Worm (Caenorhabditis elegans): ENCODE results near the gene H12D21.10.

H12D21.10 gene

ce11 chrV:14942898-14943297 is 43.3 kb downstream of the H12D21.10 start:
- TF ChIP-seq ces-1 (GFP tag; optimal IDR thresholded peaks at IDR 0.05), result no peak
- TF ChIP-seq bed-3 (GFP tag; optimal IDR thresholded peaks at IDR 0.05), result no peak
- no peak for TF ChIP-seq elt-3 (tag; optimal IDR thresholded peaks at IDR 0.05)
- TF ChIP-seq zip-8 (tag; optimal IDR thresholded peaks at IDR 0.05), result peak; percentile 96

- TF ChIP-seq ceh-83 (GFP tag; optimal IDR thresholded peaks at IDR 0.05), result no peak
- TF ChIP-seq mep-1 (tag; optimal IDR thresholded peaks at IDR 0.05), result no peak
- TF ChIP-seq mab-5 (tag; optimal IDR thresholded peaks at IDR 0.05), result no peak
- TF ChIP-seq M03D4.4 (tag; optimal IDR thresholded peaks at IDR 0.05), result no peak
- TF ChIP-seq lin-13 (tag; optimal IDR thresholded peaks at IDR 0.05), result no peak
- no peak for TF ChIP-seq unc-120 (tag; optimal IDR thresholded peaks at IDR 0.05; ENCODE audit: poor library complexity, severe bottlenecking)
- no peak for TF ChIP-seq ceh-43 (GFP tag; optimal IDR thresholded peaks at IDR 0.05)
- no peak for TF ChIP-seq lin-32 (GFP tag; optimal IDR thresholded peaks at IDR 0.05)
- no peak for TF ChIP-seq ceh-39 (tag; optimal IDR thresholded peaks at IDR 0.05)
- no peak for TF ChIP-seq ztf-11 (tag; optimal IDR thresholded peaks at IDR 0.05)
- no peak for TF ChIP-seq blmp-1 (tag; optimal IDR thresholded peaks at IDR 0.05)
- no peak for TF ChIP-seq nhr-2 (tag; optimal IDR thresholded peaks at IDR 0.05)
- TF ChIP-seq sem-2 (GFP tag; optimal IDR thresholded peaks at IDR 0.05), result no peak
- TF ChIP-seq elt-3 (tag; optimal IDR thresholded peaks at IDR 0.05), result no peak
- no peak for TF ChIP-seq pha-4 (tag; optimal IDR thresholded peaks at IDR 0.05)
- TF ChIP-seq nhr-76 (tag; optimal IDR thresholded peaks at IDR 0.05), result no peak
Observed at ce11 chrV:14943774-14944173, 44.2 kb downstream of the H12D21.10 start.

ce11 chrV:14945124-14945523 is 45.5 kb downstream of the H12D21.10 start:
- TF ChIP-seq mls-2 (tag; optimal IDR thresholded peaks at IDR 0.05) (no peak), unc-39 (tag; optimal IDR thresholded peaks at IDR 0.05) (no peak), mep-1 (tag; optimal IDR thresholded peaks at IDR 0.05) (no peak), ces-1 (GFP tag; optimal IDR thresholded peaks at IDR 0.05) (no peak), tbx-8 (GFP tag; optimal IDR thresholded peaks at IDR 0.05) (no peak), blmp-1 (tag; optimal IDR thresholded peaks at IDR 0.05) (no peak), ztf-11 (tag; optimal IDR thresholded peaks at IDR 0.05) (no peak), nhr-237 (tag; optimal IDR thresholded peaks at IDR 0.05) (no peak), nhr-2 (tag; optimal IDR thresholded peaks at IDR 0.05) (no peak), ceh-39 (tag; optimal IDR thresholded peaks at IDR 0.05) (no peak), hlh-1 (tag; optimal IDR thresholded peaks at IDR 0.05) (no peak), nhr-76 (tag; optimal IDR thresholded peaks at IDR 0.05) (no peak), ceh-43 (GFP tag; optimal IDR thresholded peaks at IDR 0.05) (no peak), nhr-12 (tag; optimal IDR thresholded peaks at IDR 0.05) (no peak)

DNA sequence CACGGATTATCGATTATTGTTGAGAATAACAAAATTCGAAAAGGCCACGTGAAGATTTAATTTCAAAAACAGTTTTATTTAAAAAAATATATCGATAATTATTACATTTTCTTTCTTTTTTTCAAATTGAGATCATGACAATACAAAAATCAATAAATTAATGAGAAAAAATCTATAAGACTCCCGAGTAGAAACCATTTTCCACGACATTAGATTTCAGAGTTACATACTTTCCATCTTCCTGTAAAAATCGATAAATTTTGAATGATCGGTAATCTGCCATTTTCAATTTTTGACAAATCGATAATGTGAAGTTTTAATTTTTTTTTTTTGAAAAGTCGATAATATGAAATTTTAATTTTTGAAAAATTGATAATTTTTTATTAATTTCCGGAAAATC is 46.1 kb downstream of the H12D21.10 start, which contains the start of gene C30G7.3:
C30G7.3 (minus strand) TSS at position 8 of the 400 bp plus-strand sequence.
- no peak for TF ChIP-seq mls-2 (tag; optimal IDR thresholded peaks at IDR 0.05)

DNA sequence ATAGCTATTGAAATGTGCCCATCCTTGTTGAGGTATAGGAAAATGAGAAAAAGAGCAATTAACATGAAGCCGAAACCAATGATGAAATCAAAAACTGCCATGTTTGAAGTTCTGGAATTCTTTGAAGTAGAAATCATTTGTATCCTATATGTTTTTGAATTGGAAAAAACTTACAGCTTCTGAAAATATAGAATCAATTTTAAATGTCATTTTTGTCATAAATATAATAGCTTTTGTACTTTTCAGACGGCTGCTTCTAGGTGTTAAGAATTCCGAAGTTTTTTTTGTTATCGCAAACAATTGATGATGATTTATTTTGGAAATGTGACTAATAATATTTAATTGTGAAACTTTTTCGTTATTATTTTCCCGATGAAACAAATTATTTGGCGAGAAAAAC is 47.4 kb downstream of the H12D21.10 start, which contains the start of gene C30G7.4:
C30G7.4 (minus strand) TSS at position 101 of the 400 bp plus-strand sequence.
- TF ChIP-seq mep-1 (tag; optimal IDR thresholded peaks at IDR 0.05), result no peak
- TF ChIP-seq mab-5 (tag; optimal IDR thresholded peaks at IDR 0.05), result no peak
- TF ChIP-seq pha-4 (tag; optimal IDR thresholded peaks at IDR 0.05), result no peak
- TF ChIP-seq ztf-11 (tag; optimal IDR thresholded peaks at IDR 0.05), result no peak
- no peak for TF ChIP-seq snpc-4 (tag; optimal IDR thresholded peaks at IDR 0.05)
- no peak for TF ChIP-seq flh-1 (GFP tag; optimal IDR thresholded peaks at IDR 0.05)
- no peak for TF ChIP-seq nhr-2 (tag; optimal IDR thresholded peaks at IDR 0.05)
- TF ChIP-seq unc-39 (tag; optimal IDR thresholded peaks at IDR 0.05), result no peak
- TF ChIP-seq sptf-1 (tag; optimal IDR thresholded peaks at IDR 0.05), result no peak
- TF ChIP-seq ceh-83 (GFP tag; optimal IDR thresholded peaks at IDR 0.05), result no peak
- TF ChIP-seq elt-1 (tag; optimal IDR thresholded peaks at IDR 0.05; ENCODE audit: borderline replicate concordance, insufficient read depth), result no peak
- no peak for TF ChIP-seq lin-32 (GFP tag; optimal IDR thresholded peaks at IDR 0.05)
- TF ChIP-seq nhr-76 (tag; optimal IDR thresholded peaks at IDR 0.05), result no peak

- TF ChIP-seq lsy-2 (tag; optimal IDR thresholded peaks at IDR 0.05) (no peak), hlh-1 (tag; optimal IDR thresholded peaks at IDR 0.05) (no peak), flh-1 (GFP tag; optimal IDR thresholded peaks at IDR 0.05) (no peak), ceh-83 (GFP tag; optimal IDR thresholded peaks at IDR 0.05) (no peak), elt-3 (tag; optimal IDR thresholded peaks at IDR 0.05) (no peak), mls-2 (tag; optimal IDR thresholded peaks at IDR 0.05) (no peak), M03D4.4 (tag; optimal IDR thresholded peaks at IDR 0.05) (no peak), ztf-11 (tag; optimal IDR thresholded peaks at IDR 0.05) (no peak), tbx-8 (GFP tag; optimal IDR thresholded peaks at IDR 0.05) (no peak)
Observed at ce11 chrV:14948566-14948965, 49.0 kb downstream of the H12D21.10 start.

Data from whole organism, mixed stage, embryonic.